Worm (Caenorhabditis elegans) whole organism, L1 larva: ENCODE results near the gene usp-50.

Experiments
- alr-1 ChIP-seq: fragments of 200-800 bp; sonication (Bioruptor generic); optimal IDR thresholded peaks from 2 replicates; lab custom pipeline; 2018; ENCODE audit warnings: borderline replicate concordance, mild to moderate bottlenecking, missing genetic modification characterization, missing compliant biosample characterization
- aly-2 ChIP-seq: fragments of 150-350 bp; optimal IDR thresholded peaks from 2 replicates; lab custom pipeline; 2014; ENCODE audit warnings: missing biosample characterization, missing genetic modification characterization
- egl-27 ChIP-seq, 2 experiments: fragments of 150-350 bp in 1 of 2; sonication (generic microtip); optimal IDR thresholded peaks; 3 replicates each; lab custom pipeline; 2017 to 2018; ENCODE audit warnings: missing biosample characterization in 2 of 2, missing genetic modification characterization in 2 of 2, missing genetic modification reagents in 2 of 2
- elt-3 ChIP-seq, 6 experiments: fragments of 150-350 bp in 1 of 6; sonication (generic microtip); optimal IDR thresholded peaks; 2 replicates each; lab custom pipeline; 2017 to 2018; ENCODE audit warnings: missing biosample characterization in 6 of 6, missing genetic modification characterization in 6 of 6, inconsistent platforms in 1 of 6
- fkh-10 ChIP-seq: sonication (generic microtip); optimal IDR thresholded peaks from 2 replicates; lab custom pipeline; 2017; ENCODE audit warnings: missing biosample characterization, missing genetic modification reagents, missing genetic modification characterization
- jun-1 ChIP-seq: fragments of 150-350 bp; optimal IDR thresholded peaks from 2 replicates; lab custom pipeline; 2014; ENCODE audit warnings: missing biosample characterization, missing genetic modification reagents, missing genetic modification characterization
- nhr-11 ChIP-seq: fragments of 150-350 bp; optimal IDR thresholded peaks from 2 replicates; lab custom pipeline; 2014; ENCODE audit warnings: missing biosample characterization, missing genetic modification characterization
- snpc-4 ChIP-seq: fragments of 150-350 bp; optimal IDR thresholded peaks from 2 replicates; lab custom pipeline; 2014; ENCODE audit warnings: missing biosample characterization, missing genetic modification characterization
- unc-130 ChIP-seq: fragments of 150-350 bp; optimal IDR thresholded peaks from 2 replicates; lab custom pipeline; 2017; ENCODE audit warnings: missing biosample characterization, missing genetic modification characterization, inconsistent platforms
- zag-1 ChIP-seq: fragments of 150-350 bp; optimal IDR thresholded peaks from 2 replicates; lab custom pipeline; 2014; ENCODE audit warnings: missing biosample characterization, missing genetic modification characterization

DNA sequence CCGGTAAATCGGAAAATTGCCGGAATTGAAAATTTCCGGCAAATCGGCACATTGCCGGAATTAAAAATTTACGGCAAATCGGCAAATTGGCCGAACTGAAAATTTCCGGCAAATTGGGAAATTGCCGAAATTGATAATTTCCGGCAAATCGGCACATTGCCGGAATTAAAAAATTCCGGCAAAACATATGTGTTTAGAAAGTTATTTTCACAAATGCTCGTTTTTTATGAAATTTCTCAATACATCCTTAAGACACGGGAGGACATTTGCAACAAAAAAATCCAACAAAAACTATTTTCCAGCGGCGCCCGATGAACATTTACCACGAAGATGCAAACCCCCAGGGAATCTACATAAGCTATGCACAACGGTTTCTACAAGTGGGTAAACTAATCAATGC lies 6.0 kb upstream of the usp-50 start, which contains the start of gene C06H5.8:
- TF ChIP-seq unc-130 (tag; lab: Kevin White, UChicago) = no peak
- TF ChIP-seq zag-1 (tag; lab: Kevin White, UChicago) = no peak
- TF ChIP-seq jun-1 (tag; lab: Kevin White, UChicago) = no peak
- TF ChIP-seq elt-3 (tag; optimal IDR thresholded peaks at IDR 0.05; lab: Kevin White, UChicago) = no peak
- no peak for TF ChIP-seq aly-2 (tag; lab: Kevin White, UChicago)
- TF ChIP-seq snpc-4 (tag; lab: Kevin White, UChicago) = no peak
- no peak for TF ChIP-seq fkh-10
- TF ChIP-seq alr-1 (tag; lab: Kevin White, UChicago) = no peak
- no peak for TF ChIP-seq nhr-11 (tag; lab: Kevin White, UChicago)
- TF ChIP-seq egl-27 (tag; optimal IDR thresholded peaks at IDR 0.05; lab: Kevin White, UChicago) = no peak
